Fruit fly (Drosophila melanogaster): Measurements from ENCODE around the gene Fdx1.

Gene Fdx1

dm6 chr3L:9338510-9338909 lies 32.5 kb downstream of the Fdx1 start, which contains the start of gene PGRP-LC:
Gene PGRP-LC (plus strand): TSS chr3L:9338810.
- TF ChIP-seq jim (GFP tag; optimal IDR thresholded peaks at IDR 0.05) (no peak), Hr78 (GFP tag; optimal IDR thresholded peaks at IDR 0.05) (no peak), foxo (GFP tag; optimal IDR thresholded peaks at IDR 0.05) (no peak), Mio (GFP tag; optimal IDR thresholded peaks at IDR 0.05) (no peak), Vsx2 (GFP tag; optimal IDR thresholded peaks at IDR 0.05; ENCODE audit: partially characterized antibody) (no peak), Hnf4 (GFP tag; optimal IDR thresholded peaks at IDR 0.05) (no peak), lola (GFP tag; optimal IDR thresholded peaks at IDR 0.05) (no peak), Abd-B (GFP tag; optimal IDR thresholded peaks at IDR 0.05) (no peak), CrebA (GFP tag; optimal IDR thresholded peaks at IDR 0.05; ENCODE audit: borderline replicate concordance) (no peak), Myc (optimal IDR thresholded peaks at IDR 0.05) (no peak)

dm6 chr3L:9337942-9338468 lies 33.0 kb downstream of the Fdx1 start:
- TF ChIP-seq Hr78 (GFP tag; optimal IDR thresholded peaks at IDR 0.05) (no peak), dl (GFP tag; optimal IDR thresholded peaks at IDR 0.05; ENCODE audit: insufficient read depth in 1 of 2, partially characterized antibody in 2 of 2) (peak in 1 of 2 experiments; percentile 40), CG9705 (GFP tag; optimal IDR thresholded peaks at IDR 0.05) (no peak)

- no peak for TF ChIP-seq Vsx2 (GFP tag; optimal IDR thresholded peaks at IDR 0.05; ENCODE audit: partially characterized antibody)
- TF ChIP-seq Abd-B (GFP tag; optimal IDR thresholded peaks at IDR 0.05): no peak
- no peak for TF ChIP-seq dsf (GFP tag; optimal IDR thresholded peaks at IDR 0.05; ENCODE audit: borderline replicate concordance)
- no peak for TF ChIP-seq GATAd (GFP tag; optimal IDR thresholded peaks at IDR 0.05)
- TF ChIP-seq OdsH (GFP tag; optimal IDR thresholded peaks at IDR 0.05): peak; percentile 11
- peak in 1 of 2 experiments; percentile 0 for TF ChIP-seq dl (GFP tag; optimal IDR thresholded peaks at IDR 0.05; ENCODE audit: insufficient read depth in 1 of 2, partially characterized antibody in 2 of 2)
- no peak for TF ChIP-seq Dif (GFP tag; optimal IDR thresholded peaks at IDR 0.05; ENCODE audit: partially characterized antibody)
- TF ChIP-seq HLH106 (tag; optimal IDR thresholded peaks at IDR 0.05): no peak
- TF ChIP-seq sage (GFP tag; optimal IDR thresholded peaks at IDR 0.05): no peak
- TF ChIP-seq Hr83 (GFP tag; optimal IDR thresholded peaks at IDR 0.05; ENCODE audit: poor library complexity, severe bottlenecking): no peak
- TF ChIP-seq h (GFP tag; optimal IDR thresholded peaks at IDR 0.05): peak; percentile 33
- no peak for TF ChIP-seq br (GFP tag; optimal IDR thresholded peaks at IDR 0.05)
- no peak for TF ChIP-seq Mio (GFP tag; optimal IDR thresholded peaks at IDR 0.05)
- no peak for TF ChIP-seq pan (optimal IDR thresholded peaks at IDR 0.05)
- TF ChIP-seq Jra (GFP tag; optimal IDR thresholded peaks at IDR 0.05): no peak
- TF ChIP-seq foxo (GFP tag; optimal IDR thresholded peaks at IDR 0.05): peak in 1 of 2 experiments; percentile 14
- no peak for TF ChIP-seq tai (GFP tag; optimal IDR thresholded peaks at IDR 0.05)
- TF ChIP-seq Dfd (GFP tag; optimal IDR thresholded peaks at IDR 0.05): no peak
- no peak for TF ChIP-seq jim (GFP tag; optimal IDR thresholded peaks at IDR 0.05)
- no peak for TF ChIP-seq Rel (GFP tag; optimal IDR thresholded peaks at IDR 0.05)
- TF ChIP-seq Rel (tag; optimal IDR thresholded peaks at IDR 0.05): peak; percentile 91
- TF ChIP-seq rgr (GFP tag; optimal IDR thresholded peaks at IDR 0.05): peak; percentile 13
- no peak for TF ChIP-seq N (GFP tag; optimal IDR thresholded peaks at IDR 0.05)
- TF ChIP-seq Myc (optimal IDR thresholded peaks at IDR 0.05): no peak
- TF ChIP-seq Hr78 (GFP tag; optimal IDR thresholded peaks at IDR 0.05): no peak
- no peak for TF ChIP-seq usp (GFP tag; optimal IDR thresholded peaks at IDR 0.05)
- TF ChIP-seq psq (GFP tag; optimal IDR thresholded peaks at IDR 0.05): peak; percentile 73
- no peak for TF ChIP-seq brk (GFP tag; optimal IDR thresholded peaks at IDR 0.05)
- TF ChIP-seq dmrt93B (GFP tag; optimal IDR thresholded peaks at IDR 0.05): peak; percentile 4
- TF ChIP-seq Sp1 (GFP tag; optimal IDR thresholded peaks at IDR 0.05): peak; percentile 4
- TF ChIP-seq CG32264 (GFP tag; optimal IDR thresholded peaks at IDR 0.05): no peak
- TF ChIP-seq CrebA (GFP tag; optimal IDR thresholded peaks at IDR 0.05; ENCODE audit: borderline replicate concordance): no peak
- no peak for TF ChIP-seq woc (GFP tag; optimal IDR thresholded peaks at IDR 0.05)
- no peak for TF ChIP-seq ey (GFP tag; optimal IDR thresholded peaks at IDR 0.05)
Measured at dm6 chr3L:9335711-9336110, 35.3 kb downstream of the Fdx1 start.
